Worm (Caenorhabditis elegans): ENCODE results near the gene pms-2.

The pms-2 gene

DNA sequence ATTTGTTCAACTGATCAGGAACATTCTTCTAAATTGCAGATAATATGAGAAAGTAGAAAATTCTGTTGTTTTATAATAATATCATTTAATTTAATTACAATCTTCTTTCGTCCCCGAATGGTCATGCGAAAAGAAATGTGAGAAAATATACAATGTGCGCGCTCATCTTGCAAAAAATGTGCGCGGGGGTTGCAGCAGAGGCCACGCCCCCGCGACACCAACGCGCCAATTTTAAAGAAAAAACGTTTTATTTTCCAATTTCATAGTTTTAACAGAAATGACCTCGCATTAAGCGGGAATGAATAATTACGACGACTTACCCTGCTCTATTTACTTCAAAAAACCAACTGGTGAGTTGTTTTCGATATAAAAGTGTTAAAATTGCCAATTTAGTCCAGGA is 40.1 kb upstream of the pms-2 start, which contains the start of gene sas-5 (continued):
- TF ChIP-seq gei-17 (GFP tag; optimal IDR thresholded peaks at IDR 0.05), result no peak
- TF ChIP-seq Y95B8A.8 (GFP tag; IDR thresholded peaks at IDR 0.05), result 0 out of 2 replicates have a peak, but pooled peaks have one; percentile 25
- peak; percentile 14 for TF ChIP-seq die-1 (tag; optimal IDR thresholded peaks at IDR 0.05)
- no peak for TF ChIP-seq hmg-20 (GFP tag; IDR thresholded peaks at IDR 0.05)
- peak; percentile 54 for TF ChIP-seq madf-10 (tag; optimal IDR thresholded peaks at IDR 0.05)
- TF ChIP-seq dpl-1 (GFP tag; optimal IDR thresholded peaks at IDR 0.05), result peak; percentile 77
- TF ChIP-seq madf-6 (GFP tag; IDR thresholded peaks at IDR 0.05), result peak; percentile 93
- TF ChIP-seq madf-3 (GFP tag; IDR thresholded peaks at IDR 0.05), result no peak
- no peak for TF ChIP-seq ceh-40 (GFP tag; IDR thresholded peaks at IDR 0.05)
- peak; percentile 43; the same call in 1 of the 2 replicates for TF ChIP-seq hsf-1 (GFP tag; IDR thresholded peaks at IDR 0.05)
- TF ChIP-seq tbp1 (GFP tag; optimal IDR thresholded peaks at IDR 0.05), result no peak
- peak; percentile 75 for TF ChIP-seq D2030.7 (GFP tag; IDR thresholded peaks at IDR 0.05)
- peak; percentile 64 for TF ChIP-seq F33H1.4 (GFP tag; IDR thresholded peaks at IDR 0.05)
- peak; percentile 65 for TF ChIP-seq snpc-1.1 (tag; optimal IDR thresholded peaks at IDR 0.05; ENCODE audit: insufficient read depth)
- TF ChIP-seq akir-1 (GFP tag; optimal IDR thresholded peaks at IDR 0.05), result no peak
- no peak for TF ChIP-seq Y79H2A.3 (GFP tag; conservative IDR thresholded peaks at IDR 0.05)
- no peak for TF ChIP-seq pha-4 (tag; optimal IDR thresholded peaks at IDR 0.05)
- no peak for TF ChIP-seq hlh-26 (GFP tag; conservative IDR thresholded peaks at IDR 0.05)
- no peak for TF ChIP-seq sptf-2 (GFP tag; optimal IDR thresholded peaks at IDR 0.05)
- peak; percentile 78 for TF ChIP-seq him-1 (tag; optimal IDR thresholded peaks at IDR 0.05)
- no peak for TF ChIP-seq snpc-1.3 (tag; optimal IDR thresholded peaks at IDR 0.05; ENCODE audit: insufficient read depth)
- peak; percentile 72 for TF ChIP-seq xnd-1 (tag; optimal IDR thresholded peaks at IDR 0.05)
- TF ChIP-seq nhr-90 (tag; optimal IDR thresholded peaks at IDR 0.05), result peak; percentile 9
- peak; percentile 73 for TF ChIP-seq ZK185.1 (tag; optimal IDR thresholded peaks at IDR 0.05; ENCODE audit: poor library complexity, severe bottlenecking)
- 0 out of 2 replicates have a peak, but pooled peaks have one; percentile 37 for TF ChIP-seq ztf-25 (GFP tag; IDR thresholded peaks at IDR 0.05)
- TF ChIP-seq cebp-2 (GFP tag; IDR thresholded peaks at IDR 0.05), result no peak
- TF ChIP-seq ztf-26 (tag; optimal IDR thresholded peaks at IDR 0.05), result no peak
- TF ChIP-seq dpff-1 (tag; optimal IDR thresholded peaks at IDR 0.05), result no peak
- TF ChIP-seq let-526 (GFP tag; IDR thresholded peaks at IDR 0.05), result no peak
- TF ChIP-seq aptf-3 (GFP tag; IDR thresholded peaks at IDR 0.05), result no peak
- peak; percentile 87 for TF ChIP-seq dox-1 (GFP tag; IDR thresholded peaks at IDR 0.05)
- no peak for TF ChIP-seq aptf-2 (GFP tag; conservative IDR thresholded peaks at IDR 0.05)
- TF ChIP-seq F37B4.10 (GFP tag; IDR thresholded peaks at IDR 0.05), result no peak
- no peak for TF ChIP-seq repo-1 (tag; optimal IDR thresholded peaks at IDR 0.05)
- peak; percentile 82 for TF ChIP-seq B0336.3 (GFP tag; IDR thresholded peaks at IDR 0.05)
- TF ChIP-seq let-607 (tag; optimal IDR thresholded peaks at IDR 0.05), result peak in 1 of 2 experiments; percentile 22
- no peak for TF ChIP-seq F49E8.2 (tag; optimal IDR thresholded peaks at IDR 0.05; ENCODE audit: insufficient read depth)
- TF ChIP-seq tbx-9 (tag; optimal IDR thresholded peaks at IDR 0.05; ENCODE audit: borderline replicate concordance), result no peak
- no peak for TF ChIP-seq mxl-1 (tag; optimal IDR thresholded peaks at IDR 0.05)
- TF ChIP-seq F57C9.4 (tag; optimal IDR thresholded peaks at IDR 0.05), result no peak
- peak; percentile 37; the same call in 1 of the 2 replicates for TF ChIP-seq B0019.2 (GFP tag; conservative IDR thresholded peaks at IDR 0.05)
- no peak for TF ChIP-seq snpc-4 (GFP tag; optimal IDR thresholded peaks at IDR 0.05)
- peak in 3 of 4 experiments; percentile 70 to 77 (median 76) for TF ChIP-seq snpc-4 (tag; optimal IDR thresholded peaks at IDR 0.05)
- TF ChIP-seq C17E4.6 (GFP tag; IDR thresholded peaks at IDR 0.05), result 0 out of 2 replicates have a peak, but pooled peaks have one; percentile 22
- TF ChIP-seq mel-28 (tag; optimal IDR thresholded peaks at IDR 0.05; ENCODE audit: borderline replicate concordance), result no peak
- peak; percentile 76 for TF ChIP-seq mcd-1 (GFP tag; IDR thresholded peaks at IDR 0.05)
- no peak for TF ChIP-seq nhr-120 (GFP tag; IDR thresholded peaks at IDR 0.05)
- no peak for TF ChIP-seq F55B11.4 (tag; optimal IDR thresholded peaks at IDR 0.05; ENCODE audit: borderline replicate concordance, insufficient read depth)
